Worm (Caenorhabditis elegans) whole organism, midembryonic: ENCODE data around the gene Y42H9AR.4.

ENCODE experiments used
- T22C8.4 ChIP-seq: fragments of 200-800 bp; sonication (Bioruptor generic); IDR thresholded peaks from 2 replicates; pipeline ENCODE4 v1.3.6; 2022; ENCODE audit warnings: missing genetic modification characterization, missing compliant biosample characterization
- cog-1 ChIP-seq: sonication (generic microtip); optimal IDR thresholded peaks from 2 replicates; lab custom pipeline; 2016; ENCODE audit warnings: missing genetic modification characterization, missing compliant biosample characterization
- flt-1 ChIP-seq: fragments of 200-800 bp; sonication (Bioruptor generic); IDR thresholded peaks from 2 replicates; pipeline ENCODE4 v1.3.6; 2022; ENCODE audit warnings: missing genetic modification characterization, missing compliant biosample characterization
- klf-2 ChIP-seq: fragments of 200-800 bp; sonication (Bioruptor generic); conservative IDR thresholded peaks from 2 replicates; pipeline ENCODE4 v1.3.6; 2022; ENCODE audit warnings: missing genetic modification reagents, missing genetic modification characterization, missing compliant biosample characterization
- med-1 ChIP-seq: sonication (generic microtip); optimal IDR thresholded peaks from 2 replicates; lab custom pipeline; 2017; ENCODE audit warnings: missing genetic modification characterization, mild to moderate bottlenecking, missing compliant biosample characterization, antibody characterized with exemption, missing genetic modification reagents; ENCODE audit not compliant: insufficient read depth
- ref-1 ChIP-seq: fragments of 200-800 bp; sonication (Bioruptor generic); conservative IDR thresholded peaks from 2 replicates; pipeline ENCODE4 v1.3.6; 2022; ENCODE audit warnings: missing genetic modification reagents, missing genetic modification characterization, missing compliant biosample characterization
- tab-1 ChIP-seq: fragments of 200-800 bp; sonication (Bioruptor generic); IDR thresholded peaks from 2 replicates; pipeline ENCODE4 v1.3.6; 2022; ENCODE audit warnings: missing genetic modification characterization, missing compliant biosample characterization
- ztf-23 ChIP-seq: fragments of 200-800 bp; sonication (Bioruptor generic); IDR thresholded peaks from 2 replicates; pipeline ENCODE4 v1.3.6; 2022; ENCODE audit warnings: missing genetic modification reagents, missing genetic modification characterization, missing compliant biosample characterization
- ztf-29 ChIP-seq: fragments of 200-800 bp; sonication (Bioruptor generic); IDR thresholded peaks from 2 replicates; pipeline ENCODE4 v1.3.6; 2022; ENCODE audit warnings: missing genetic modification reagents, missing genetic modification characterization, missing compliant biosample characterization

Gene Y42H9AR.4

DNA sequence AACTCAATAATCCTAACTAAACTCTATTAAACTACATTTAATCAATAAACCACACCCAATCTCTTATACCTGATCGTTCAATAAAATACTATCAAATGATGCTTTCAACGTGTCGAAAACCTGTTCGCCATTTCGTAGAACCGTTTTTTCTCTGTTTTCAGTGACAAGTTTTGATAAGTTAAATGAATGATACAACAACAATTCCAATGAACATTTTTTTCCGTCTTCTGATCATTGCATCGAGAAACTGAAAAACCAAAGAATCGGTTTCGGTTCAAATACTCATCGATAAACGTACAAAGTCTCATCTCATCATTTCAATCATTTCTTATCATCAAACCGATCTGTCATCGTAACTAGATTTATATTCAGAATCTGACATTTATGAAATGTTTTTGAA is 8.8 kb downstream of the Y42H9AR.4 start:
- no peak for TF ChIP-seq klf-2 (GFP tag; lab: Robert Waterston, UW)
- no peak for TF ChIP-seq T22C8.4 (GFP tag; lab: Robert Waterston, UW)
- no peak for TF ChIP-seq cog-1 (tag; lab: Kevin White, UChicago)
- no peak for TF ChIP-seq ztf-23 (GFP tag; lab: Robert Waterston, UW)
- TF ChIP-seq tab-1 (GFP tag; lab: Robert Waterston, UW) = no peak
- TF ChIP-seq med-1 (GFP tag; lab: Kevin White, UChicago) = no peak
- TF ChIP-seq flt-1 (GFP tag; lab: Robert Waterston, UW) = no peak
- no peak for TF ChIP-seq ref-1
- TF ChIP-seq ztf-29 = no peak

DNA sequence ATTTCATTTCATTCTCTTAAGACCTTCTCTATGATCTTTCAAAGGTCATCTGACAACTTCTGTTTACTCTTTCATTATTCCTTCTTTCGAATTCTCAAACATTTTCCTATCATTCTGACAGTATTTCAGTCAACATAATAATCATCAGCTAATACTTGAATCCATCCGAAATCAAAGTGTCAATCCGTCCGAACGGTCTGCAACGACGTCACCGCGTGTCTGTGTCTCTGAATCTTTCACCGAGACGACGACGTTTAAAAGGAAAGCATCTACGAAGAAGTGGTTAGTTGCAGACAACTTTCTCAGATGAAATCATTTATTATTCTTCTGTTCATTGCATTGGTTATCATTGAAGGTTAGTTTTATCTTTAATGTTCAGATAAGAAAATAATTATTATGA is 9.8 kb downstream of the Y42H9AR.4 start, which contains the start of gene Y42H9AR.5:
TSS of gene Y42H9AR.5 (plus strand) at position 301 of the 400 bp plus-strand sequence.
- TF ChIP-seq T22C8.4 (GFP tag; lab: Robert Waterston, UW) (no peak), klf-2 (GFP tag; lab: Robert Waterston, UW) (no peak), ref-1 (no peak), med-1 (GFP tag; lab: Kevin White, UChicago) (no peak), ztf-29 (no peak), flt-1 (GFP tag; lab: Robert Waterston, UW) (no peak), ztf-23 (GFP tag; lab: Robert Waterston, UW) (no peak), cog-1 (tag; lab: Kevin White, UChicago) (no peak), tab-1 (GFP tag; lab: Robert Waterston, UW) (no peak)

DNA sequence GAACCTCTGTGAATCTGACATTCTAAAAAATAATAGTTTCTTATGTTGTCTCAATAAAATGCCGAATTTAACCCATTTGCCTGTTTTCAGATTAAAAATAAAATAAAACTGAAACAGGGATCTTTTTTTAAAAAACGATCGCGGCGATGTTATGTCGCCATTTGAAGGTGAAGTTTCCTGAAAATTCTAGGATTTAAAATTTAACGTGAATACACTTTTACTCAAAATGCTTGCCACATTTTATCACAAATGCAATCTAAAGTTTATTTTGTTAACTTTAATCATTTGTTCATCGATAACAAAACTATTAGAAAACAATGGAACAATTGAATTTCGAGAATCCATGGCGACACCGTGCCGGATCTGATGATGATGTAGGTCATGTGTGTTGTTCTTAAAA is 12.4 kb downstream of the Y42H9AR.4 start, which contains the start of gene Y42H9AR.2:
TSS of gene Y42H9AR.2 (plus strand) at position 301 of the 400 bp plus-strand sequence.
- no peak for TF ChIP-seq ztf-23 (GFP tag; lab: Robert Waterston, UW)
- no peak for TF ChIP-seq ztf-29
- no peak for TF ChIP-seq T22C8.4 (GFP tag; lab: Robert Waterston, UW)
- no peak for TF ChIP-seq med-1 (GFP tag; lab: Kevin White, UChicago)
- TF ChIP-seq ref-1 = no peak
- TF ChIP-seq klf-2 (GFP tag; lab: Robert Waterston, UW) = no peak
- no peak for TF ChIP-seq tab-1 (GFP tag; lab: Robert Waterston, UW)
- TF ChIP-seq flt-1 (GFP tag; lab: Robert Waterston, UW) = no peak
- no peak for TF ChIP-seq cog-1 (tag; lab: Kevin White, UChicago)

DNA sequence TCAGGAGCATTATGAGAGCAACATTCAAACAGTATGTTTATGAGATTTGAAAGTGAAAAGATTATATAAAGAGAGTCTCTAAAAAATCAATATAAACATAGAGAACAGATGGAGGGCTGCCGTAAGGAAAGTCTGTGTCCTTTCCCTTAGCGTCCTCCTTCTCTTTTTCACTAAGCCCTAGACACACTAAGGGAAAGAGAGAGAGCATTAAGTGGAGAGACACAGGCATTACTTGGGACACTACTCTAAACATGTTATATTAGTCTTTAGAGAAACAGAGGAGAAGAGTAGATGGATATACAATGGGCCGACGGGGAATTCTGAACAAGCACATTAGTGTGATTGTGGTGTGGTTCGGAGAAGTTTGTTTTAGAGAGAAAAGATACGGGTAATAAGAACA is 15.6 kb downstream of the Y42H9AR.4 start:
- TF ChIP-seq med-1 (GFP tag; lab: Kevin White, UChicago) (no peak), klf-2 (GFP tag; lab: Robert Waterston, UW) (no peak), ztf-29 (no peak), T22C8.4 (GFP tag; lab: Robert Waterston, UW) (no peak), tab-1 (GFP tag; lab: Robert Waterston, UW) (no peak), ztf-23 (GFP tag; lab: Robert Waterston, UW) (no peak), ref-1 (no peak), cog-1 (tag; lab: Kevin White, UChicago) (no peak), flt-1 (GFP tag; lab: Robert Waterston, UW) (no peak)

DNA sequence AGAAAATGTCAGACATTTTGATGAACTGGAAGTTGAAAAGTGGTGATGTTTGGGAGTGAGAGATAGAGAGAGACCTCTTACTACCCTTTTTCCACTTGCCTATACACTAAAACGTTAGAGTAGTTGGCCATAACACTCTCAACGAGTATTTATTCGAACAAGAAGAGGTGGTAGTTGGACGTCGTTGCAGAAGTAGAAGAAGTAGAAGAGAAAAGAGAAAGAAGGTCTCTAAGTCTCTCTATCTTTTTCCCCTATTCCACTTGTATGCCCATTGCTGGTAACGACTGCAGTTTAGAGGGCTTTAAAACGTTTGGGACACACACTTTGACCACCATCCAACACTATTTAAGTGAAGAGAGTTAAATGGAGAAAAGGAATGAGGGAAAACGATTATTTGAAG is 20.5 kb downstream of the Y42H9AR.4 start:
- no peak for TF ChIP-seq ztf-29
- TF ChIP-seq T22C8.4 (GFP tag; lab: Robert Waterston, UW) = no peak
- no peak for TF ChIP-seq ref-1
- TF ChIP-seq ztf-23 (GFP tag; lab: Robert Waterston, UW) = no peak
- no peak for TF ChIP-seq cog-1 (tag; lab: Kevin White, UChicago)

DNA sequence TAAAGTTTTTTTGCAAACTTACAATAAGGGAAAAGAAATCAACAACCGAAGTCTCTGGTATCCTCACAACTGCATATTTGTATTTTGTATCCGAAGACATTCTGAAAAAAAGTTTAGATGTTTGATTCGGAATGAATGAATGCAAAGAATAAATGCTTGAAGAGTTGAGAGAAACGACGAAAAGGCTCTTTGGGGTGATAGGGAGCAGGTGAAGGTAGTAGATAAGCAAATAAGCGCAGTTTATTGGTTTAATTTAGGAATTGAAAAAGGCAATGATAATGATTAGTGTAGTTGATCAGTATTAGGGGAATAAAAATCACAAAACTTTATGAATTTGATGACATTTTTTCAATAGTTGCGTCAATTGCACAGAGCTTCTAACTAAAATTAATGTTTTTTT is 25.5 kb downstream of the Y42H9AR.4 start, which contains the start of gene nsy-7:
TSS of gene nsy-7 (minus strand) at position 101 of the 400 bp plus-strand sequence.
- TF ChIP-seq ztf-29 = no peak
- no peak for TF ChIP-seq klf-2 (GFP tag; lab: Robert Waterston, UW)
- no peak for TF ChIP-seq med-1 (GFP tag; lab: Kevin White, UChicago)
- TF ChIP-seq flt-1 (GFP tag; lab: Robert Waterston, UW) = no peak
- no peak for TF ChIP-seq tab-1 (GFP tag; lab: Robert Waterston, UW)
- TF ChIP-seq ztf-23 (GFP tag; lab: Robert Waterston, UW) = no peak
- no peak for TF ChIP-seq ref-1
- no peak for TF ChIP-seq cog-1 (tag; lab: Kevin White, UChicago)
- no peak for TF ChIP-seq T22C8.4 (GFP tag; lab: Robert Waterston, UW)

DNA sequence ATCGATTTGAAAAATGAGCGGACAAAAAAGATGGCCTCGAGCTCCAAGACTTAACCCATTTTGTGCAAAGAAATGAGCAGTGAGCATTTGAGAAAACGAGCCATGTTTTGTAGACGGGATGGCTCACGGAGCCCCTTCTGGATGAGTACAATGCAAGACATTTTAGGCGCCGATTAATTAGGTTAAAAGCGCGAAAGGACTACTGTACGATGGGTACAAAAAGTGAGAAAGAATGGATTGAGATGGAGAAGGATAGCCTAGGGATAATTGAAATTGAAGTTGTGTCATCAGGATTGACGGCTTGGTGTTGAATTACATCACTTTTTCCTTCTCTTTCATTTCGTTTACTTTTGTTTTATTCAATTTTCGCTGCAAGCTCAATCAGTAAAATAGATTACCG is 31.2 kb downstream of the Y42H9AR.4 start:
- TF ChIP-seq T22C8.4 (GFP tag; lab: Robert Waterston, UW) = no peak
- TF ChIP-seq ztf-23 (GFP tag; lab: Robert Waterston, UW) = no peak
- TF ChIP-seq klf-2 (GFP tag; lab: Robert Waterston, UW) = no peak
- no peak for TF ChIP-seq tab-1 (GFP tag; lab: Robert Waterston, UW)
- no peak for TF ChIP-seq med-1 (GFP tag; lab: Kevin White, UChicago)
- TF ChIP-seq ztf-29 = no peak
- no peak for TF ChIP-seq flt-1 (GFP tag; lab: Robert Waterston, UW)
- no peak for TF ChIP-seq cog-1 (tag; lab: Kevin White, UChicago)
- no peak for TF ChIP-seq ref-1

DNA sequence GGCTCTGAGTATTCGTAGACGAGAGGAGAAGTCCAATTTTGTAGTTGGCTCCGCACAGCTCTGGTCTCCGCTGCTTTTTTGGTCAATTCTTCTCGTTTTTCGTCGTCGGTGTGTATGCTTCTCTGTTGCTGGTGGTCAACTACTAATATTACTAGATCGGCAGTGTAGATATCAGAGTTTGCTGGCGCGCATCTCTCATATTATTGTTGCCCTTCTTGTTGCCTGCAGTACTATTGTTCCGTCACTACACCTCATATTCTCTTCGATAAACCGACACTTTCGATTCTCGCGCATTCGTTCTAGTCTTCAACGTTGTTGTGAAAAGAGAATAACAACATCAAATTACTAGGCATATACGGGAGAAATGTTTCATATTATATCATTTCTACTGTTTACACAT is 31.9 kb downstream of the Y42H9AR.4 start:
- no peak for TF ChIP-seq ztf-23 (GFP tag; lab: Robert Waterston, UW)
- no peak for TF ChIP-seq klf-2 (GFP tag; lab: Robert Waterston, UW)
- no peak for TF ChIP-seq ztf-29
- no peak for TF ChIP-seq tab-1 (GFP tag; lab: Robert Waterston, UW)
- TF ChIP-seq med-1 (GFP tag; lab: Kevin White, UChicago) = no peak
- TF ChIP-seq ref-1 = no peak

DNA sequence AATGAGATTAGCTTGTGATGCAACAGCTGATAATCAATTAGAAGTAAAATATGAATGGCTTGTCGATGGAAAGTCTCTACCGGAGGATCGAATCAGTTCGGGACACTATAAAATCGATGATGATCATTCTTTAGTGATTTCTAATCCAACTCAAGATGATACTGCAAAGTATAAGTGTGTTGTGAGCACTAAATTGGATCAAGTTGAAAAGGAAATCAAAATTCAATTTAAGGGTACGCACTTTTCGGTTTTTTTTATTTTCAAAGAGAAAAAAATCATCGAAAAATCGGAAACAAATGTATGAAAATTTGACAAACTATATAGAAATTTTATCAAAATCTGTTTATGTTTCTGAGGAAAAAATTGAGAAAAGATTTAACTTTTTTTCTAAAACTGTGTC is 35.5 kb downstream of the Y42H9AR.4 start:
- no peak for TF ChIP-seq cog-1 (tag; lab: Kevin White, UChicago)
- TF ChIP-seq klf-2 (GFP tag; lab: Robert Waterston, UW) = no peak
- TF ChIP-seq flt-1 (GFP tag; lab: Robert Waterston, UW) = no peak
- no peak for TF ChIP-seq ztf-23 (GFP tag; lab: Robert Waterston, UW)
- no peak for TF ChIP-seq tab-1 (GFP tag; lab: Robert Waterston, UW)
- no peak for TF ChIP-seq med-1 (GFP tag; lab: Kevin White, UChicago)
- no peak for TF ChIP-seq T22C8.4 (GFP tag; lab: Robert Waterston, UW)
- no peak for TF ChIP-seq ref-1
- no peak for TF ChIP-seq ztf-29
